Worm (Caenorhabditis elegans) whole organism, L4 larva: ENCODE measurements around the gene R08F11.4.

Experiments
- R02D3.7 ChIP-seq: fragments of 150-350 bp; sonication (generic microtip); optimal IDR thresholded peaks from 3 replicates; lab custom pipeline; 2014; ENCODE audit warnings: missing biosample characterization, missing genetic modification characterization
- ZK546.5 ChIP-seq, 2 experiments: sonication (generic microtip); optimal IDR thresholded peaks; 2 replicates each; lab custom pipeline; 2017; ENCODE audit warnings: missing biosample characterization in 2 of 2, missing genetic modification characterization in 2 of 2
- ceh-44 ChIP-seq: fragments of 200-800 bp; sonication (Bioruptor generic); IDR thresholded peaks from 2 replicates; pipeline ENCODE4 v1.3.6; 2022; ENCODE audit warnings: missing genetic modification reagents, missing genetic modification characterization, missing compliant biosample characterization
- lin-13 ChIP-seq: fragments of 150-350 bp; optimal IDR thresholded peaks from 2 replicates; lab custom pipeline; 2014; ENCODE audit warnings: missing biosample characterization, missing genetic modification reagents, missing genetic modification characterization
- lin-15B ChIP-seq: fragments of 150-350 bp; sonication (generic microtip); optimal IDR thresholded peaks from 3 replicates; lab custom pipeline; 2014; ENCODE audit warnings: missing biosample characterization, missing genetic modification characterization
- ztf-11 ChIP-seq: fragments of 150-350 bp; optimal IDR thresholded peaks from 2 replicates; lab custom pipeline; 2014; ENCODE audit warnings: missing biosample characterization, missing genetic modification characterization

- TF ChIP-seq R02D3.7 (no peak), lin-15B (tag; lab: Kevin White, UChicago) (no peak), lin-13 (GFP tag; lab: Kevin White, UChicago) (no peak), ztf-11 (tag; lab: Kevin White, UChicago) (no peak), ceh-44 (GFP tag; lab: Robert Waterston, UW) (no peak), ZK546.5 (tag; optimal IDR thresholded peaks at IDR 0.05; lab: Kevin White, UChicago) (no peak)
These were observed 46.4 kb upstream of the R08F11.4 start for ce11 chrV:3851760-3852159.
